Fruit fly (Drosophila melanogaster) whole organism, embryonic: ENCODE measurements around the gene mEFG1.

Experiments
- CG13287 ChIP-seq: fragments of 200-800 bp; sonication (Bioruptor generic); IDR thresholded peaks from 2 replicates; pipeline ENCODE4 v1.3.6; 2022; ENCODE audit warnings: missing biosample characterization, missing genetic modification characterization; ENCODE audit not compliant: partially characterized antibody
- CG17612 ChIP-seq: fragments of 200-800 bp; sonication (Bioruptor generic); IDR thresholded peaks from 2 replicates; pipeline ENCODE4 v1.3.6; 2022; ENCODE audit warnings: missing biosample characterization, missing genetic modification characterization
- CG3726 ChIP-seq: fragments of 200-800 bp; sonication (Bioruptor generic); IDR thresholded peaks from 3 replicates; pipeline ENCODE4, ENCODE4 v1.3.6; 2022; ENCODE audit warnings: missing biosample characterization, missing genetic modification characterization
- CG4360 ChIP-seq: fragments of 200-800 bp; sonication (Bioruptor generic); IDR thresholded peaks from 2 replicates; pipeline ENCODE4 v1.3.6; 2022; ENCODE audit warnings: missing biosample characterization, missing genetic modification characterization
- Camta ChIP-seq: fragments of 200-800 bp; sonication (Bioruptor generic); optimal IDR thresholded peaks from 2 replicates; lab custom pipeline; 2016; ENCODE audit warnings: missing biosample characterization, missing genetic modification characterization
- CoRest ChIP-seq: fragments of 200-800 bp; sonication (Bioruptor generic); optimal IDR thresholded peaks from 3 replicates; lab custom pipeline; 2018; ENCODE audit warnings: missing biosample characterization, mild to moderate bottlenecking, missing genetic modification characterization, moderate library complexity
- Dfd ChIP-seq, 2 experiments: fragments of >200 bp; optimal IDR thresholded peaks; 2 replicates each; lab custom pipeline; 2017; ENCODE audit warnings: missing biosample characterization in 2 of 2, missing genetic modification characterization in 2 of 2
- Dip2 ChIP-seq: fragments of 200-800 bp; sonication (Bioruptor generic); IDR thresholded peaks from 2 replicates; pipeline ENCODE4 v1.3.6; 2022; ENCODE audit warnings: missing biosample characterization, missing genetic modification characterization
- chif ChIP-seq, 2 experiments: fragments of 200-800 bp; sonication (Bioruptor generic); optimal IDR thresholded peaks; 3 replicates each; lab custom pipeline; 2016; ENCODE audit warnings: missing biosample characterization in 2 of 2, missing genetic modification characterization in 2 of 2
- dati ChIP-seq: fragments of 200-800 bp; sonication (Bioruptor generic); IDR thresholded peaks from 2 replicates; pipeline ENCODE4 v1.3.6; 2022; ENCODE audit warnings: missing biosample characterization, missing genetic modification characterization

DNA sequence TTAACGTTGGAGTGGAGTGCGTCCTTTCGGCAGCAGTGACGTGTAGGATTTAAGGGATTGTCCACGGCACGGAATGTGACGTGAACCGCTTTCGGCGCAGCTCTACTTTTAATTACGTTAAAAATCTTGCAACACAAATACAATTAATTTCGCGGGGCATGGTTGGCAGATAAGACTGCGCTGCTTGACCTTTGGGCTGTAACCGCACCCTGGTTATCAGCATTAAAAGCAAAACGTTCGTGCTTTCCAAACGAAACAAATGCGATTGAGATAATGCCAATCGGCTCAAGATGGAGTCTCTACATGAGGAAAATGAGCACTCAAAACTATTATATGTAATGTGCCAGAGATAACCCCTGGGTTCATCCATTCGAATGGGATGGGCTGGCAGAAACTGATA is 9.3 kb downstream of the mEFG1 start:
- TF ChIP-seq CG17612 (GFP tag; lab: Robert Waterston, UW), result no peak
- TF ChIP-seq dati, result no peak
- no peak for TF ChIP-seq CG13287 (GFP tag; lab: Robert Waterston, UW)
- no peak for TF ChIP-seq Dfd (GFP tag; optimal IDR thresholded peaks at IDR 0.05; lab: Kevin White, UChicago)
- no peak for TF ChIP-seq CoRest
- TF ChIP-seq CG3726 (GFP tag; lab: Robert Waterston, UW), result no peak
- TF ChIP-seq chif (GFP tag; optimal IDR thresholded peaks at IDR 0.05; lab: Kevin White, UChicago), result no peak
- TF ChIP-seq CG4360 (GFP tag; lab: Robert Waterston, UW), result no peak
- TF ChIP-seq Dip2 (GFP tag; lab: Robert Waterston, UW), result no peak
- no peak for TF ChIP-seq Camta (GFP tag; lab: Kevin White, UChicago)
